Worm (Caenorhabditis elegans) whole organism, L1 larva: Measurements from ENCODE around the gene rfc-1.
A peak's percentile ranks its signal among the peaks of the same experiment; 100 is the strongest.

Experiments
- Y116A8C.19 ChIP-seq: sonication (generic microtip); optimal IDR thresholded peaks from 2 replicates; lab custom pipeline; 2016; ENCODE audit warnings: missing compliant biosample characterization, missing genetic modification characterization, borderline replicate concordance
- alr-1 ChIP-seq: fragments of 200-800 bp; sonication (Bioruptor generic); optimal IDR thresholded peaks from 2 replicates; lab custom pipeline; 2018; ENCODE audit warnings: borderline replicate concordance, mild to moderate bottlenecking, missing genetic modification characterization, missing compliant biosample characterization
- blmp-1 ChIP-seq: fragments of 150-350 bp; optimal IDR thresholded peaks from 2 replicates; lab custom pipeline; 2014; ENCODE audit warnings: missing biosample characterization, missing genetic modification characterization
- ceh-63 ChIP-seq: fragments of 200-800 bp; sonication (Bioruptor generic); optimal IDR thresholded peaks from 2 replicates; lab custom pipeline; 2018; ENCODE audit warnings: mild to moderate bottlenecking, missing genetic modification characterization, missing compliant biosample characterization
- ceh-8 ChIP-seq: fragments of 200-800 bp; sonication (Bioruptor generic); optimal IDR thresholded peaks from 2 replicates; lab custom pipeline; 2018; ENCODE audit warnings: mild to moderate bottlenecking, missing genetic modification characterization, moderate library complexity, missing compliant biosample characterization
- ceh-88 ChIP-seq: fragments of 200-800 bp; sonication (Bioruptor generic); IDR thresholded peaks from 2 replicates; pipeline ENCODE4 v1.3.6; 2022; ENCODE audit warnings: missing genetic modification characterization, missing compliant biosample characterization
- ces-1 ChIP-seq: fragments of 150-350 bp; optimal IDR thresholded peaks from 2 replicates; lab custom pipeline; 2014; ENCODE audit warnings: missing biosample characterization, missing genetic modification reagents, missing genetic modification characterization
- dpl-1 ChIP-seq, 3 experiments: fragments of 150-350 bp in 2 of 3; sonication (generic microtip) in 1 of 3; optimal IDR thresholded peaks; 2 replicates each; lab custom pipeline; 2014 to 2017; ENCODE audit warnings: missing biosample characterization in 3 of 3, missing genetic modification characterization in 3 of 3, missing genetic modification reagents in 3 of 3
- efl-1 ChIP-seq, 4 experiments: fragments of 150-350 bp; optimal IDR thresholded peaks in 3 of 4; peaks in 1 of 4; 1 replicate in 1 of 4; 2 replicates in 3 of 4; lab custom pipeline; 2014; ENCODE audit warnings: missing biosample characterization in 2 of 4, missing genetic modification characterization in 2 of 4, missing genetic modification reagents in 2 of 4
- efl-3 ChIP-seq: fragments of 200-800 bp; sonication (Bioruptor generic); optimal IDR thresholded peaks from 2 replicates; lab custom pipeline; 2018; ENCODE audit warnings: mild to moderate bottlenecking, missing genetic modification characterization, missing compliant biosample characterization
- egl-13 ChIP-seq: sonication (generic microtip); optimal IDR thresholded peaks from 2 replicates; lab custom pipeline; 2016; ENCODE audit warnings: missing genotype, missing genetic modification reagents, missing genetic modification characterization, missing compliant biosample characterization
- elt-3 ChIP-seq, 6 experiments: fragments of 150-350 bp in 1 of 6; sonication (generic microtip); optimal IDR thresholded peaks; 2 replicates each; lab custom pipeline; 2017 to 2018; ENCODE audit warnings: missing biosample characterization in 6 of 6, missing genetic modification characterization in 6 of 6, inconsistent platforms in 1 of 6
- fkh-10 ChIP-seq: sonication (generic microtip); optimal IDR thresholded peaks from 2 replicates; lab custom pipeline; 2017; ENCODE audit warnings: missing biosample characterization, missing genetic modification reagents, missing genetic modification characterization
- fkh-8 ChIP-seq: sonication (generic microtip); optimal IDR thresholded peaks from 2 replicates; lab custom pipeline; 2016; ENCODE audit warnings: mild to moderate bottlenecking, missing genetic modification characterization, missing compliant biosample characterization
- hlh-4 ChIP-seq: sonication (generic microtip); optimal IDR thresholded peaks from 2 replicates; lab custom pipeline; 2016; ENCODE audit warnings: mild to moderate bottlenecking, missing genetic modification characterization, missing compliant biosample characterization
- hpl-2 ChIP-seq: fragments of 150-350 bp; optimal IDR thresholded peaks from 2 replicates; lab custom pipeline; 2014; ENCODE audit warnings: missing biosample characterization, missing genetic modification reagents, missing genetic modification characterization
- irx-1 ChIP-seq: sonication (generic microtip); optimal IDR thresholded peaks from 2 replicates; lab custom pipeline; 2016; ENCODE audit warnings: missing genetic modification characterization, missing compliant biosample characterization
- isw-1 ChIP-seq: fragments of 200-800 bp; sonication (Bioruptor generic); IDR thresholded peaks from 2 replicates; pipeline ENCODE4 v1.3.6; 2022; ENCODE audit warnings: missing genetic modification characterization, missing compliant biosample characterization
- jun-1 ChIP-seq: fragments of 150-350 bp; optimal IDR thresholded peaks from 2 replicates; lab custom pipeline; 2014; ENCODE audit warnings: missing biosample characterization, missing genetic modification reagents, missing genetic modification characterization
- lin-13 ChIP-seq: fragments of 150-350 bp; optimal IDR thresholded peaks from 2 replicates; lab custom pipeline; 2014; ENCODE audit warnings: missing biosample characterization, missing genetic modification reagents, missing genetic modification characterization
- lin-14 ChIP-seq: fragments of 200-800 bp; sonication (Bioruptor generic); optimal IDR thresholded peaks from 2 replicates; lab custom pipeline; 2018; ENCODE audit warnings: mild to moderate bottlenecking, missing genetic modification characterization, moderate library complexity, missing compliant biosample characterization
- lin-15B ChIP-seq: fragments of 150-350 bp; sonication (generic microtip); optimal IDR thresholded peaks from 3 replicates; lab custom pipeline; 2014; ENCODE audit warnings: missing biosample characterization, missing genetic modification characterization
- lin-35 ChIP-seq, 2 experiments: fragments of 150-350 bp; optimal IDR thresholded peaks; 2 replicates each; lab custom pipeline; 2014; ENCODE audit warnings: missing biosample characterization in 2 of 2, missing genetic modification characterization in 2 of 2, missing genetic modification reagents in 2 of 2
- lsy-2 ChIP-seq, 2 experiments: fragments of 150-350 bp; optimal IDR thresholded peaks; 2 replicates each; lab custom pipeline; 2014; ENCODE audit warnings: missing biosample characterization in 2 of 2, missing genetic modification characterization in 2 of 2
- mef-2 ChIP-seq: fragments of 150-350 bp; optimal IDR thresholded peaks from 2 replicates; lab custom pipeline; 2014; ENCODE audit warnings: missing biosample characterization, missing genetic modification characterization
- nhr-11 ChIP-seq: fragments of 150-350 bp; optimal IDR thresholded peaks from 2 replicates; lab custom pipeline; 2014; ENCODE audit warnings: missing biosample characterization, missing genetic modification characterization
- nhr-12 ChIP-seq: sonication (generic microtip); optimal IDR thresholded peaks from 2 replicates; lab custom pipeline; 2017; ENCODE audit warnings: missing biosample characterization, missing genetic modification characterization
- nhr-19 ChIP-seq: fragments of 200-800 bp; sonication (Bioruptor generic); conservative IDR thresholded peaks from 2 replicates; pipeline ENCODE4 v1.3.6; 2022; ENCODE audit warnings: missing genetic modification characterization, missing compliant biosample characterization
- nhr-28 ChIP-seq: fragments of 150-350 bp; optimal IDR thresholded peaks from 2 replicates; lab custom pipeline; 2014; ENCODE audit warnings: missing biosample characterization, missing genetic modification characterization
- nhr-47 ChIP-seq: sonication (generic microtip); optimal IDR thresholded peaks from 2 replicates; lab custom pipeline; 2016; ENCODE audit warnings: mild to moderate bottlenecking, missing genetic modification characterization, moderate library complexity, missing compliant biosample characterization
- nhr-84 ChIP-seq: sonication (generic microtip); optimal IDR thresholded peaks from 2 replicates; lab custom pipeline; 2017; ENCODE audit warnings: missing biosample characterization, missing genetic modification characterization
- nhr-85 ChIP-seq: sonication (generic microtip); peaks from one replicate; lab custom pipeline; 2016; ENCODE audit warnings: missing genetic modification characterization, inconsistent platforms, missing compliant biosample characterization
- pqm-1 ChIP-seq: sonication (generic microtip); optimal IDR thresholded peaks from 3 replicates; lab custom pipeline; 2017; ENCODE audit warnings: missing biosample characterization, missing genetic modification characterization
- rnt-1 ChIP-seq: sonication (generic microtip); optimal IDR thresholded peaks from 2 replicates; lab custom pipeline; 2016; ENCODE audit warnings: mild to moderate bottlenecking, missing genetic modification characterization, moderate library complexity, missing compliant biosample characterization
- skn-1 ChIP-seq: fragments of 150-350 bp; optimal IDR thresholded peaks from 2 replicates; lab custom pipeline; 2014; ENCODE audit warnings: missing biosample characterization, missing genetic modification characterization
- snu-23 ChIP-seq: sonication (generic microtip); optimal IDR thresholded peaks from 2 replicates; lab custom pipeline; 2016; ENCODE audit warnings: missing genetic modification characterization, missing compliant biosample characterization
- sup-37 ChIP-seq: fragments of 200-800 bp; sonication (Bioruptor generic); optimal IDR thresholded peaks from 2 replicates; lab custom pipeline; 2018; ENCODE audit warnings: mild to moderate bottlenecking, missing genetic modification characterization, missing compliant biosample characterization
- tbx-2 ChIP-seq: sonication (generic microtip); optimal IDR thresholded peaks from 2 replicates; lab custom pipeline; 2016; ENCODE audit warnings: missing genetic modification characterization, missing compliant biosample characterization
- unc-30 ChIP-seq: sonication (generic microtip); optimal IDR thresholded peaks from 2 replicates; lab custom pipeline; 2017; ENCODE audit warnings: missing biosample characterization, missing genetic modification characterization
- unc-86 ChIP-seq: sonication (generic microtip); optimal IDR thresholded peaks from 2 replicates; lab custom pipeline; 2016; ENCODE audit warnings: missing genetic modification characterization, missing compliant biosample characterization
- unc-98 ChIP-seq: fragments of 200-800 bp; sonication (Bioruptor generic); IDR thresholded peaks from 2 replicates; pipeline ENCODE4 v1.3.6; 2022; ENCODE audit warnings: missing genetic modification characterization, missing compliant biosample characterization
- xbp-1 ChIP-seq: sonication (generic microtip); optimal IDR thresholded peaks from 2 replicates; lab custom pipeline; 2016; ENCODE audit warnings: missing genetic modification characterization, missing compliant biosample characterization
- zag-1 ChIP-seq: fragments of 150-350 bp; optimal IDR thresholded peaks from 2 replicates; lab custom pipeline; 2014; ENCODE audit warnings: missing biosample characterization, missing genetic modification characterization
- zip-4 ChIP-seq: fragments of 200-800 bp; sonication (Bioruptor generic); optimal IDR thresholded peaks from 2 replicates; lab custom pipeline; 2018; ENCODE audit warnings: mild to moderate bottlenecking, missing genetic modification characterization, moderate library complexity, missing compliant biosample characterization
- ztf-11 ChIP-seq, 2 experiments: sonication (generic microtip); optimal IDR thresholded peaks; 2 replicates each; lab custom pipeline; 2016 to 2017; ENCODE audit warnings: missing genetic modification characterization in 2 of 2, missing biosample characterization in 1 of 2, missing compliant biosample characterization in 1 of 2
- ztf-4 ChIP-seq: fragments of 150-350 bp; optimal IDR thresholded peaks from 2 replicates; lab custom pipeline; 2014; ENCODE audit warnings: missing biosample characterization, missing genetic modification characterization

Gene rfc-1

DNA sequence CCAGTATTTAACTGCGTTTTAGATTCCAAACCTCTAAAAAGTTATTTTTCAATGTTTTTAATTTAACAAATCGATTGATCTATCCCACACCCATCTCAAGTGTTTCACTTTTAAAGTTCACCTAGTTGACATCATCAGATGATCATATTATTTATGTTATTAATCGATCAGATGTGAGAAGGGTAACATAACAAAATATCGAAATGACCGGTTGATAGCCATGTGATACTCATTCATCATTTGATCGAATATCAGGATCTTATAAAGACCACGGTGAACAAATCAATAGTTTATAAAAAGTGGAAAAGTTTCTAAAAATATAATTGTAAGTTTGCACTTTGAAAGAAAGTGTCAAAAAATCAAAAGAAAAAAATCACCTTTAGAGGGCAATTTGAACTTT, 9.9 kb upstream of the rfc-1 start:
- TF ChIP-seq dpl-1 (GFP tag; optimal IDR thresholded peaks at IDR 0.05; lab: Kevin White, UChicago) (no peak), snu-23 (GFP tag; lab: Kevin White, UChicago) (no peak), lin-35 (GFP tag; optimal IDR thresholded peaks at IDR 0.05; lab: Kevin White, UChicago) (peak in 1 of 2 experiments; percentile 26), nhr-28 (tag; lab: Kevin White, UChicago) (no peak), tbx-2 (tag; lab: Kevin White, UChicago) (no peak), elt-3 (tag; optimal IDR thresholded peaks at IDR 0.05; lab: Kevin White, UChicago) (peak in 1 of 6 experiments; percentile 53), blmp-1 (tag; lab: Kevin White, UChicago) (peak; percentile 48), lsy-2 (tag; optimal IDR thresholded peaks at IDR 0.05; lab: Kevin White, UChicago) (peak in 1 of 2 experiments; percentile 15), isw-1 (no peak), alr-1 (no peak), skn-1 (tag; lab: Kevin White, UChicago) (no peak)

DNA sequence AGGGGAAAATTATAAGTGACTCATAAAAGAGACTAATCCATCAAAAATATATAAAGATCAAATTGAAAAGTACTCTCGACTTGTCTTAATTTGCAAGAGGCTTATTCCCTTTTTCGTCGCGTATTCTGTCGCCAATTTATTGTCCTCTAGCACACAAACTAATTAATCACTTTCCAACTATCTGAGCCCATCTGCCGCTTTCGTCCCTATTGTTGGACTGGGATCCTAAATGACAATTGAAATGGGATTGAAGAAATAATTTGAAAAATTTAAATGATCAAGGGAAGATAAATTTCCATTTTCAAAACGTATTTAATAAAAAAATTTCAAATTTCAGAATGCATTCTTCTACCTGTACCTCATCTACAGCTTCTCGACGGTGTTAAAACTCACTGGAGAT, 4.9 kb upstream of the rfc-1 start:
- peak in 1 of 2 experiments; percentile 19 for TF ChIP-seq ztf-11 (tag; optimal IDR thresholded peaks at IDR 0.05; lab: Kevin White, UChicago)
- TF ChIP-seq xbp-1 (tag; lab: Kevin White, UChicago) = no peak
- no peak for TF ChIP-seq jun-1 (tag; lab: Kevin White, UChicago)
- TF ChIP-seq nhr-19 = no peak
- TF ChIP-seq efl-1 (optimal IDR thresholded peaks at IDR 0.05; lab: Kevin White, UChicago) = no peak
- peak in 1 of 2 experiments; percentile 78 for TF ChIP-seq efl-1 (GFP tag; optimal IDR thresholded peaks at IDR 0.05 in 1 of 2; lab: Kevin White, UChicago)
- TF ChIP-seq hpl-2 (GFP tag; lab: Kevin White, UChicago) = no peak
- no peak for TF ChIP-seq nhr-85 (tag; lab: Kevin White, UChicago)
- no peak for TF ChIP-seq lin-13 (GFP tag; lab: Kevin White, UChicago)
- TF ChIP-seq, all 84 proteins: peak for 2

- TF ChIP-seq snu-23 (GFP tag; lab: Kevin White, UChicago) = peak; percentile 4
- peak; percentile 32 for TF ChIP-seq rnt-1
- TF ChIP-seq hlh-4 (tag; lab: Kevin White, UChicago) = no peak
- TF ChIP-seq unc-86 (tag; lab: Kevin White, UChicago) = peak; percentile 24
- no peak for TF ChIP-seq ceh-63
- no peak for TF ChIP-seq ztf-11 (tag; optimal IDR thresholded peaks at IDR 0.05; lab: Kevin White, UChicago)
- TF ChIP-seq tbx-2 (tag; lab: Kevin White, UChicago) = peak; percentile 26
- TF ChIP-seq nhr-11 (tag; lab: Kevin White, UChicago) = no peak
- no peak for TF ChIP-seq irx-1 (tag; lab: Kevin White, UChicago)
- TF ChIP-seq lin-35 (GFP tag; optimal IDR thresholded peaks at IDR 0.05; lab: Kevin White, UChicago) = peak in 1 of 2 experiments; percentile 4
- TF ChIP-seq ceh-88 (GFP tag; lab: Robert Waterston, UW) = no peak
- TF ChIP-seq fkh-10 = peak; percentile 36
- peak in 1 of 3 experiments; percentile 8 for TF ChIP-seq dpl-1 (GFP tag; optimal IDR thresholded peaks at IDR 0.05; lab: Kevin White, UChicago)
- TF ChIP-seq ces-1 (GFP tag; lab: Kevin White, UChicago) = no peak
- TF ChIP-seq xbp-1 (tag; lab: Kevin White, UChicago) = no peak
- TF ChIP-seq ztf-4 (tag; lab: Kevin White, UChicago) = no peak
- TF ChIP-seq blmp-1 (tag; lab: Kevin White, UChicago) = no peak
- TF ChIP-seq alr-1 = no peak
- TF ChIP-seq fkh-8 (tag; lab: Kevin White, UChicago) = no peak
- no peak for TF ChIP-seq sup-37 (GFP tag; lab: Kevin White, UChicago)
- no peak for TF ChIP-seq jun-1 (tag; lab: Kevin White, UChicago)
- TF ChIP-seq lin-14 (GFP tag; lab: Kevin White, UChicago) = peak; percentile 81
- no peak for TF ChIP-seq Y116A8C.19 (tag; lab: Kevin White, UChicago)
- no peak for TF ChIP-seq unc-30 (tag; lab: Kevin White, UChicago)
- TF ChIP-seq zag-1 (tag; lab: Kevin White, UChicago) = no peak
- TF ChIP-seq nhr-19 = no peak
- TF ChIP-seq nhr-84 = no peak
- TF ChIP-seq pqm-1 = no peak
- no peak for TF ChIP-seq isw-1
- TF ChIP-seq lin-15B (tag; lab: Kevin White, UChicago) = no peak
- TF ChIP-seq lsy-2 (tag; optimal IDR thresholded peaks at IDR 0.05; lab: Kevin White, UChicago) = peak in 1 of 2 experiments; percentile 58
- no peak for TF ChIP-seq nhr-12
- TF ChIP-seq nhr-28 (tag; lab: Kevin White, UChicago) = no peak
- TF ChIP-seq nhr-47 (tag; lab: Kevin White, UChicago) = peak; percentile 14
- TF ChIP-seq unc-98 (GFP tag; lab: Robert Waterston, UW) = no peak
- no peak for TF ChIP-seq zip-4 (GFP tag; lab: Kevin White, UChicago)
- no peak for TF ChIP-seq mef-2 (tag; lab: Kevin White, UChicago)
- TF ChIP-seq ceh-8 (GFP tag; lab: Kevin White, UChicago) = no peak
- TF ChIP-seq efl-3 (GFP tag; lab: Kevin White, UChicago) = no peak
- no peak for TF ChIP-seq elt-3 (tag; optimal IDR thresholded peaks at IDR 0.05; lab: Kevin White, UChicago)
- TF ChIP-seq egl-13 (tag; lab: Kevin White, UChicago) = no peak
These were observed 4.2 kb upstream of the rfc-1 start for ce11 chrV:14649929-14650328.
